Worm (Caenorhabditis elegans): ENCODE measurements around the gene Y82E9BL.18.

- no peak for TF ChIP-seq ama-1 (optimal IDR thresholded peaks at IDR 0.05)
- TF ChIP-seq ets-7 (tag; optimal IDR thresholded peaks at IDR 0.05) = no peak
- no peak for TF ChIP-seq tbx-11 (GFP tag; IDR thresholded peaks at IDR 0.05)
- no peak for TF ChIP-seq ceh-36 (tag; optimal IDR thresholded peaks at IDR 0.05)
Observed at ce11 chrIII:1331894-1332293, 5.3 kb downstream of the Y82E9BL.18 start, which contains the start of gene Y82E9BL.19.

Data from whole organism, early embryonic.